Fruit fly (Drosophila melanogaster) S2 (cell line): Measurements from ENCODE around the gene RAF2.

Experiments
- CG8478 ChIP-seq: fragments of >200 bp; optimal IDR thresholded peaks from 2 replicates; lab custom pipeline; 2018
- CTCF ChIP-seq, 2 experiments: fragments of >200 bp; optimal IDR thresholded peaks; 2 replicates each; lab custom pipeline; 2018

dm6 chr3L:16359795-16360194 lies 26.3 kb upstream of the RAF2 start:
- TF ChIP-seq CG8478 (lab: Kevin White, UChicago) (no peak), CTCF (optimal IDR thresholded peaks at IDR 0.05; lab: Kevin White, UChicago) (no peak)
